Worm (Caenorhabditis elegans) whole organism, young adult: ENCODE results near the gene Y54G2A.36.

Source experiments
- D2030.7 ChIP-seq: fragments of 200-800 bp; sonication (Bioruptor generic); IDR thresholded peaks from 2 replicates; pipeline ENCODE4 v1.3.6; 2022; ENCODE audit warnings: missing genetic modification reagents, missing genetic modification characterization, missing compliant biosample characterization
- F22D6.2 ChIP-seq: sonication (generic microtip); optimal IDR thresholded peaks from 2 replicates; lab custom pipeline; 2016; ENCODE audit warnings: mild to moderate bottlenecking, missing genetic modification characterization, missing compliant biosample characterization
- F55B11.4 ChIP-seq: sonication (generic microtip); optimal IDR thresholded peaks from 2 replicates; lab custom pipeline; 2016; ENCODE audit warnings: missing compliant biosample characterization, missing genetic modification characterization, borderline replicate concordance; ENCODE audit not compliant: insufficient read depth
- Y67H2A.10 ChIP-seq: fragments of 200-800 bp; sonication (Bioruptor generic); conservative IDR thresholded peaks from 2 replicates; pipeline ENCODE4 v1.3.6; 2022; ENCODE audit warnings: missing genetic modification reagents, missing genetic modification characterization, missing compliant biosample characterization
- aptf-2 ChIP-seq: fragments of 200-800 bp; sonication (Bioruptor generic); conservative IDR thresholded peaks from 2 replicates; pipeline ENCODE4 v1.3.6; 2022; ENCODE audit warnings: missing genetic modification reagents, missing genetic modification characterization, missing compliant biosample characterization
- ceh-27 ChIP-seq: fragments of 200-800 bp; sonication (Bioruptor generic); optimal IDR thresholded peaks from 2 replicates; lab custom pipeline; 2018; ENCODE audit warnings: mild to moderate bottlenecking, missing genetic modification characterization, moderate library complexity, missing compliant biosample characterization
- dpl-1 ChIP-seq: fragments of 150-350 bp; optimal IDR thresholded peaks from 2 replicates; lab custom pipeline; 2014; ENCODE audit warnings: missing biosample characterization, missing genetic modification reagents, missing genetic modification characterization
- lir-1 ChIP-seq: fragments of 200-800 bp; sonication (Bioruptor generic); conservative IDR thresholded peaks from 2 replicates; pipeline ENCODE4 v1.3.6; 2022; ENCODE audit warnings: missing genetic modification reagents, missing genetic modification characterization, missing compliant biosample characterization
- mes-4 ChIP-seq: sonication (generic microtip); optimal IDR thresholded peaks from 2 replicates; lab custom pipeline; 2016; ENCODE audit warnings: missing genotype, missing genetic modification characterization, missing compliant biosample characterization
- nhr-179 ChIP-seq: sonication (generic microtip); optimal IDR thresholded peaks from 2 replicates; lab custom pipeline; 2016; ENCODE audit warnings: mild to moderate bottlenecking, missing genetic modification characterization, missing compliant biosample characterization
- nhr-27 ChIP-seq: fragments of 200-800 bp; sonication (Bioruptor generic); optimal IDR thresholded peaks from 2 replicates; lab custom pipeline; 2018; ENCODE audit warnings: mild to moderate bottlenecking, missing genetic modification characterization, moderate library complexity, missing compliant biosample characterization
- nhr-90 ChIP-seq: sonication (generic microtip); optimal IDR thresholded peaks from 2 replicates; lab custom pipeline; 2016; ENCODE audit warnings: missing genotype, mild to moderate bottlenecking, missing genetic modification characterization, missing compliant biosample characterization
- pbrm-1 ChIP-seq: fragments of 200-800 bp; sonication (Bioruptor generic); IDR thresholded peaks from 2 replicates; pipeline ENCODE4 v1.3.6; 2022; ENCODE audit warnings: missing genetic modification reagents, missing genetic modification characterization, missing compliant biosample characterization
- unc-62 ChIP-seq: fragments of 150-350 bp; optimal IDR thresholded peaks from 2 replicates; lab custom pipeline; 2014; ENCODE audit warnings: missing biosample characterization, missing genetic modification reagents, missing genetic modification characterization

ce11 chrIV:2850586-2850985 lies 46.9 kb upstream of the Y54G2A.36 start, which contains the start of gene clec-85:
- TF ChIP-seq ceh-27 = no peak
- no peak for TF ChIP-seq lir-1 (GFP tag; lab: Robert Waterston, UW)
- no peak for TF ChIP-seq nhr-90
- TF ChIP-seq D2030.7 (GFP tag; lab: Robert Waterston, UW) = no peak
- TF ChIP-seq unc-62 (GFP tag; lab: Kevin White, UChicago) = no peak
- TF ChIP-seq F22D6.2 (tag; lab: Kevin White, UChicago) = no peak
- no peak for TF ChIP-seq nhr-27
- TF ChIP-seq dpl-1 = no peak
- no peak for TF ChIP-seq F55B11.4 (tag; lab: Kevin White, UChicago)
- no peak for TF ChIP-seq Y67H2A.10 (GFP tag; lab: Robert Waterston, UW)
- TF ChIP-seq pbrm-1 (GFP tag; lab: Robert Waterston, UW) = no peak
- TF ChIP-seq aptf-2 (GFP tag; lab: Robert Waterston, UW) = no peak
- TF ChIP-seq nhr-179 = no peak
- TF ChIP-seq mes-4 (tag; lab: Kevin White, UChicago) = no peak
